Fruit fly (Drosophila melanogaster) Kc167 (cell line): ENCODE data around the gene CG32112.

ENCODE experiments used
- Myc ChIP-seq: fragments of >200 bp; optimal IDR thresholded peaks from 2 replicates; lab custom pipeline; 2017; ENCODE audit warnings: missing external identifiers
- Sin3A ChIP-seq: fragments of >200 bp; optimal IDR thresholded peaks from 2 replicates; lab custom pipeline; 2018; ENCODE audit warnings: missing external identifiers
- psq ChIP-seq: fragments of >200 bp; optimal IDR thresholded peaks from 2 replicates; lab custom pipeline; 2017; ENCODE audit warnings: missing external identifiers
- ttk ChIP-seq: sonication (Bioruptor generic); optimal IDR thresholded peaks from 2 replicates; lab custom pipeline; 2017; ENCODE audit warnings: missing external identifiers

DNA sequence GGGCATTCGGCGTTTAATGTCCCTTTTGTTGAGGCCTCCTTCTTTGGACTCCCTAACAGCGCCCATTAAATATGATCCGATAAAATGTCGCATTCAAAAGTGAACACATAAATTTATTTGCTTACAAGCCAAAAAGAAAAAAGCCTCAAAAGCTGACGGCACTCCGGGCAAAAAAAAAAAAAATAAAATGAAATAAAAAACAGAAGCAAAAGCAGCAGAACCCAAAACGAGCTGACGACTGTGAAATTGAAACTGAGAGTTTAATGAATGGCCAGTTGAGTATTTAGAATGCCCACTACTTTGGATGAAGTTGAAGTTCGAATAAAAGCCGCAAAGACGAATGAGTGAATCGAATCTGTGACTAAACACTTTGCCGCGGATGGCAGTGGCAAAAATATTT, 43.3 kb upstream of the CG32112 start:
- TF ChIP-seq Sin3A (lab: Kevin White, UChicago) (no peak), ttk (lab: Kevin White, UChicago) (no peak), psq (no peak), Myc (no peak)
